Worm (Caenorhabditis elegans) whole organism, L1 larva: Measurements from ENCODE around the gene fbxa-224.

Experiments
- aly-2 ChIP-seq: fragments of 150-350 bp; optimal IDR thresholded peaks from 2 replicates; lab custom pipeline; 2014; ENCODE audit warnings: missing biosample characterization, missing genetic modification characterization
- blmp-1 ChIP-seq: fragments of 150-350 bp; optimal IDR thresholded peaks from 2 replicates; lab custom pipeline; 2014; ENCODE audit warnings: missing biosample characterization, missing genetic modification characterization
- ces-1 ChIP-seq: fragments of 150-350 bp; optimal IDR thresholded peaks from 2 replicates; lab custom pipeline; 2014; ENCODE audit warnings: missing biosample characterization, missing genetic modification reagents, missing genetic modification characterization
- fkh-4 ChIP-seq: sonication (generic microtip); optimal IDR thresholded peaks from 2 replicates; lab custom pipeline; 2016; ENCODE audit warnings: missing compliant biosample characterization, missing genetic modification characterization, borderline replicate concordance
- lin-35 ChIP-seq, 2 experiments: fragments of 150-350 bp; optimal IDR thresholded peaks; 2 replicates each; lab custom pipeline; 2014; ENCODE audit warnings: missing biosample characterization in 2 of 2, missing genetic modification characterization in 2 of 2, missing genetic modification reagents in 2 of 2
- lin-39 ChIP-seq: fragments of 150-350 bp; optimal IDR thresholded peaks from 2 replicates; lab custom pipeline; 2014; ENCODE audit warnings: missing biosample characterization, missing genetic modification reagents, missing genetic modification characterization
- nhr-11 ChIP-seq: fragments of 150-350 bp; optimal IDR thresholded peaks from 2 replicates; lab custom pipeline; 2014; ENCODE audit warnings: missing biosample characterization, missing genetic modification characterization
- nhr-28 ChIP-seq: fragments of 150-350 bp; optimal IDR thresholded peaks from 2 replicates; lab custom pipeline; 2014; ENCODE audit warnings: missing biosample characterization, missing genetic modification characterization
- nhr-77 ChIP-seq: fragments of 150-350 bp; optimal IDR thresholded peaks from 2 replicates; lab custom pipeline; 2014; ENCODE audit warnings: missing biosample characterization, missing genetic modification characterization
- unc-62 ChIP-seq: fragments of 150-350 bp; optimal IDR thresholded peaks from 2 replicates; lab custom pipeline; 2014; ENCODE audit warnings: missing biosample characterization, missing genetic modification reagents, missing genetic modification characterization
- ztf-11 ChIP-seq, 2 experiments: sonication (generic microtip); optimal IDR thresholded peaks; 2 replicates each; lab custom pipeline; 2016 to 2017; ENCODE audit warnings: missing genetic modification characterization in 2 of 2, missing biosample characterization in 1 of 2, missing compliant biosample characterization in 1 of 2

ce11 chrII:7558864-7559263, 10.9 kb upstream of the fbxa-224 start:
- TF ChIP-seq blmp-1 (tag; lab: Kevin White, UChicago) (no peak), aly-2 (no peak), ztf-11 (tag; optimal IDR thresholded peaks at IDR 0.05; lab: Kevin White, UChicago) (no peak), lin-35 (GFP tag; optimal IDR thresholded peaks at IDR 0.05; lab: Kevin White, UChicago) (no peak), ces-1 (GFP tag; lab: Kevin White, UChicago) (no peak), nhr-11 (tag; lab: Kevin White, UChicago) (no peak), unc-62 (no peak), fkh-4 (tag; lab: Kevin White, UChicago) (no peak), lin-39 (tag; lab: Kevin White, UChicago) (no peak), nhr-28 (no peak), nhr-77 (tag; lab: Kevin White, UChicago) (no peak)
